Fruit fly (Drosophila melanogaster) whole organism, embryonic: ENCODE measurements around the gene Cdc16.

ENCODE experiments used
- CG11696 ChIP-seq: fragments of 200-800 bp; sonication (Bioruptor generic); IDR thresholded peaks from 2 replicates; pipeline ENCODE4 v1.3.6; 2022; ENCODE audit warnings: missing biosample characterization, missing genetic modification characterization
- CG13287 ChIP-seq: fragments of 200-800 bp; sonication (Bioruptor generic); IDR thresholded peaks from 2 replicates; pipeline ENCODE4 v1.3.6; 2022; ENCODE audit warnings: missing biosample characterization, missing genetic modification characterization; ENCODE audit not compliant: partially characterized antibody
- CG13624 ChIP-seq: fragments of 200-800 bp; sonication (Bioruptor generic); optimal IDR thresholded peaks from 2 replicates; lab custom pipeline; 2016; ENCODE audit warnings: missing biosample characterization, missing genetic modification characterization
- CG15601 ChIP-seq: fragments of 200-800 bp; sonication (Bioruptor generic); optimal IDR thresholded peaks from 3 replicates; lab custom pipeline; 2019; ENCODE audit warnings: missing biosample characterization, mild to moderate bottlenecking, missing genetic modification characterization, moderate library complexity
- CG1603 ChIP-seq: fragments of 200-800 bp; sonication (Bioruptor generic); optimal IDR thresholded peaks from 2 replicates; lab custom pipeline; 2019; ENCODE audit warnings: missing biosample characterization, mild to moderate bottlenecking, missing genetic modification characterization, moderate library complexity
- CG2199 ChIP-seq: fragments of 200-800 bp; sonication (Bioruptor generic); IDR thresholded peaks from 3 replicates; pipeline ENCODE4 v1.3.6; 2022; ENCODE audit warnings: missing biosample characterization, missing genetic modification characterization
- CG32532 ChIP-seq: fragments of 200-800 bp; sonication (Bioruptor generic); IDR thresholded peaks from 2 replicates; pipeline ENCODE4 v1.3.6; 2022; ENCODE audit warnings: missing biosample characterization, missing genetic modification characterization
- CG32767 ChIP-seq: fragments of 200-800 bp; sonication (Bioruptor generic); IDR thresholded peaks from 2 replicates; pipeline ENCODE4 v1.3.6; 2022; ENCODE audit warnings: missing biosample characterization, missing genetic modification characterization
- CG3281 ChIP-seq: fragments of 200-800 bp; sonication (Bioruptor generic); optimal IDR thresholded peaks from 3 replicates; lab custom pipeline; 2017; ENCODE audit warnings: missing biosample characterization, mild to moderate bottlenecking, missing genetic modification characterization
- CG34422 ChIP-seq: fragments of 200-800 bp; sonication (Bioruptor generic); IDR thresholded peaks from 3 replicates; pipeline ENCODE4 v1.3.6; 2022; ENCODE audit warnings: missing biosample characterization, missing genetic modification characterization
- CG4282 ChIP-seq: fragments of 200-800 bp; sonication (Bioruptor generic); optimal IDR thresholded peaks from 2 replicates; lab custom pipeline; 2016; ENCODE audit warnings: missing biosample characterization, missing genetic modification characterization
- CG4360 ChIP-seq: fragments of 200-800 bp; sonication (Bioruptor generic); IDR thresholded peaks from 2 replicates; pipeline ENCODE4 v1.3.6; 2022; ENCODE audit warnings: missing biosample characterization, missing genetic modification characterization
- CG4424 ChIP-seq: fragments of 200-800 bp; sonication (Bioruptor generic); optimal IDR thresholded peaks from 3 replicates; lab custom pipeline; 2016; ENCODE audit warnings: missing biosample characterization, missing genetic modification characterization
- CG4730 ChIP-seq: fragments of 200-800 bp; sonication (Bioruptor generic); IDR thresholded peaks from 2 replicates; pipeline ENCODE4 v1.3.6; 2022; ENCODE audit warnings: missing biosample characterization, missing genetic modification characterization
- CG8290 ChIP-seq, 3 experiments: fragments of 200-800 bp; sonication (Bioruptor generic); optimal IDR thresholded peaks; 2 replicates each; lab custom pipeline; 2016 to 2019; ENCODE audit warnings: missing biosample characterization in 3 of 3, missing genetic modification characterization in 3 of 3, mild to moderate bottlenecking in 2 of 3, moderate library complexity in 1 of 3
- CG9437 ChIP-seq: fragments of 200-800 bp; sonication (Bioruptor generic); optimal IDR thresholded peaks from 2 replicates; lab custom pipeline; 2018; ENCODE audit warnings: missing biosample characterization, mild to moderate bottlenecking, missing genetic modification characterization
- CG9932 ChIP-seq: fragments of 200-800 bp; sonication (Bioruptor generic); IDR thresholded peaks from 2 replicates; pipeline ENCODE4 v1.3.6; 2022; ENCODE audit warnings: missing biosample characterization, missing genetic modification characterization
- Camta ChIP-seq: fragments of 200-800 bp; sonication (Bioruptor generic); optimal IDR thresholded peaks from 2 replicates; lab custom pipeline; 2016; ENCODE audit warnings: missing biosample characterization, missing genetic modification characterization
- Chrac-16 ChIP-seq: fragments of 200-800 bp; sonication (Bioruptor generic); optimal IDR thresholded peaks from 3 replicates; lab custom pipeline; 2016; ENCODE audit warnings: missing biosample characterization, missing genetic modification characterization
- Ets97D ChIP-seq: fragments of 200-800 bp; sonication (Bioruptor generic); optimal IDR thresholded peaks from 3 replicates; lab custom pipeline; 2016; ENCODE audit warnings: missing biosample characterization, missing genetic modification characterization
- Gug ChIP-seq: fragments of 200-800 bp; sonication (Bioruptor generic); IDR thresholded peaks from 4 replicates; pipeline ENCODE4 v1.3.6; 2022; ENCODE audit warnings: missing biosample characterization, missing genetic modification characterization
- HLH54F ChIP-seq: fragments of 200-800 bp; sonication (Bioruptor generic); optimal IDR thresholded peaks from 3 replicates; lab custom pipeline; 2016; ENCODE audit warnings: missing biosample characterization, missing genetic modification characterization
- Hey ChIP-seq: fragments of 200-800 bp; sonication (Bioruptor generic); optimal IDR thresholded peaks from 3 replicates; lab custom pipeline; 2018; ENCODE audit warnings: missing biosample characterization, mild to moderate bottlenecking, missing genetic modification characterization
- Mad ChIP-seq: fragments of 200-800 bp; sonication (Bioruptor generic); optimal IDR thresholded peaks from 2 replicates; lab custom pipeline; 2016; ENCODE audit warnings: missing biosample characterization, missing genetic modification characterization
- Max ChIP-seq: fragments of 200-800 bp; sonication (Bioruptor generic); optimal IDR thresholded peaks from 2 replicates; lab custom pipeline; 2016; ENCODE audit warnings: missing biosample characterization, mild to moderate bottlenecking, missing genetic modification characterization
- Med ChIP-seq: fragments of 200-800 bp; sonication (Bioruptor generic); peaks from one replicate; lab custom pipeline; 2016; ENCODE audit warnings: missing biosample characterization, missing genetic modification characterization, mild to moderate bottlenecking, inconsistent platforms, moderate library complexity
- NK7.1 ChIP-seq: fragments of 200-800 bp; sonication (Bioruptor generic); optimal IDR thresholded peaks from 3 replicates; lab custom pipeline; 2016; ENCODE audit warnings: missing biosample characterization, missing genetic modification characterization
- Nf-YA ChIP-seq: fragments of 200-800 bp; sonication (Bioruptor generic); IDR thresholded peaks from 2 replicates; pipeline ENCODE4 v1.3.6; 2022; ENCODE audit warnings: missing biosample characterization, missing genetic modification characterization
- Nf-YB ChIP-seq: fragments of 200-800 bp; sonication (Bioruptor generic); optimal IDR thresholded peaks from 3 replicates; lab custom pipeline; 2019; ENCODE audit warnings: missing biosample characterization, mild to moderate bottlenecking, missing genetic modification characterization, moderate library complexity
- Oli ChIP-seq: fragments of 200-800 bp; sonication (Bioruptor generic); optimal IDR thresholded peaks from 2 replicates; lab custom pipeline; 2018; ENCODE audit warnings: missing biosample characterization, mild to moderate bottlenecking, missing genetic modification characterization, moderate library complexity
- Ravus ChIP-seq: fragments of 200-800 bp; sonication (Bioruptor generic); IDR thresholded peaks from 2 replicates; pipeline ENCODE4 v1.3.6; 2022; ENCODE audit warnings: missing biosample characterization, missing genetic modification characterization
- Six4 ChIP-seq: fragments of 200-800 bp; sonication (Bioruptor generic); optimal IDR thresholded peaks from 2 replicates; lab custom pipeline; 2016; ENCODE audit warnings: missing biosample characterization, missing genetic modification characterization
- amos ChIP-seq: fragments of 200-800 bp; sonication (Bioruptor generic); IDR thresholded peaks from 2 replicates; pipeline ENCODE4 v1.3.6; 2022; ENCODE audit warnings: missing biosample characterization, missing genetic modification characterization; ENCODE audit not compliant: partially characterized antibody
- bbx ChIP-seq: fragments of 200-800 bp; sonication (Bioruptor generic); IDR thresholded peaks from 2 replicates; pipeline ENCODE4 v1.3.6; 2022; ENCODE audit warnings: missing biosample characterization, missing genetic modification characterization; ENCODE audit not compliant: partially characterized antibody
- btn ChIP-seq: fragments of 200-800 bp; sonication (Bioruptor generic); optimal IDR thresholded peaks from 2 replicates; lab custom pipeline; 2016; ENCODE audit warnings: missing biosample characterization, missing genetic modification characterization
- cato ChIP-seq: fragments of 200-800 bp; sonication (Bioruptor generic); optimal IDR thresholded peaks from 2 replicates; lab custom pipeline; 2016; ENCODE audit warnings: missing biosample characterization, missing genetic modification characterization, borderline replicate concordance
- ems ChIP-seq: fragments of 200-800 bp; sonication (Bioruptor generic); optimal IDR thresholded peaks from 3 replicates; lab custom pipeline; 2016; ENCODE audit warnings: missing biosample characterization, missing genetic modification characterization
- esg ChIP-seq: fragments of 200-800 bp; sonication (Bioruptor generic); conservative IDR thresholded peaks from 2 replicates; pipeline ENCODE4 v1.3.6; 2022; ENCODE audit warnings: missing biosample characterization, missing genetic modification characterization
- fd96Cb ChIP-seq: fragments of 200-800 bp; sonication (Bioruptor generic); optimal IDR thresholded peaks from 2 replicates; lab custom pipeline; 2018; ENCODE audit warnings: missing biosample characterization, mild to moderate bottlenecking, missing genetic modification characterization, moderate library complexity
- gcm ChIP-seq: fragments of 200-800 bp; sonication (Bioruptor generic); optimal IDR thresholded peaks from 2 replicates; lab custom pipeline; 2019; ENCODE audit warnings: missing biosample characterization, mild to moderate bottlenecking, missing genetic modification characterization, moderate library complexity
- kah ChIP-seq: fragments of 200-800 bp; sonication (Bioruptor generic); optimal IDR thresholded peaks from 2 replicates; lab custom pipeline; 2018; ENCODE audit warnings: missing biosample characterization, mild to moderate bottlenecking, missing genetic modification characterization
- lmd ChIP-seq: fragments of 200-800 bp; sonication (Bioruptor generic); IDR thresholded peaks from 2 replicates; pipeline ENCODE4 v1.3.6; 2022; ENCODE audit warnings: missing biosample characterization, missing genetic modification characterization
- nerfin-2 ChIP-seq: fragments of 200-800 bp; sonication (Bioruptor generic); IDR thresholded peaks from 2 replicates; pipeline ENCODE4 v1.3.6; 2022; ENCODE audit warnings: missing biosample characterization, missing genetic modification characterization; ENCODE audit not compliant: partially characterized antibody
- scrt ChIP-seq: fragments of 200-800 bp; sonication (Bioruptor generic); optimal IDR thresholded peaks from 2 replicates; lab custom pipeline; 2018; ENCODE audit warnings: missing biosample characterization, mild to moderate bottlenecking, missing genetic modification characterization, moderate library complexity
- sens ChIP-seq: fragments of 200-800 bp; sonication (Bioruptor generic); peaks from one replicate; lab custom pipeline; 2016; ENCODE audit warnings: missing biosample characterization, missing genetic modification characterization
- unc-4 ChIP-seq: fragments of 200-800 bp; sonication (Bioruptor generic); IDR thresholded peaks from 2 replicates; pipeline ENCODE4 v1.3.6; 2022; ENCODE audit warnings: missing biosample characterization, missing genetic modification characterization; ENCODE audit not compliant: partially characterized antibody
- zfh2 ChIP-seq: fragments of 200-800 bp; sonication (Bioruptor generic); optimal IDR thresholded peaks from 2 replicates; lab custom pipeline; 2016; ENCODE audit warnings: missing biosample characterization, missing genetic modification characterization

Gene Cdc16

dm6 chr3R:23292267-23292666 lies 11.3 kb downstream of the Cdc16 start:
- TF ChIP-seq nerfin-2 (GFP tag; lab: Robert Waterston, UW) (0 out of 2 replicates have a peak, but pooled peaks have one; percentile 21), gcm (GFP tag; lab: Kevin White, UChicago) (peak; percentile 55), CG4360 (GFP tag; lab: Robert Waterston, UW) (peak; percentile 85), Med (GFP tag; lab: Kevin White, UChicago) (peak; percentile 4), sens (GFP tag; lab: Kevin White, UChicago) (peak; percentile 54), CG32767 (GFP tag; lab: Robert Waterston, UW) (no peak), CG2199 (GFP tag; lab: Robert Waterston, UW) (0 out of 3 replicates have a peak, but pooled peaks have one; percentile 42), esg (GFP tag; lab: Robert Waterston, UW) (0 out of 2 replicates have a peak, but pooled peaks have one; percentile 8), CG13624 (no peak)

- TF ChIP-seq btn (GFP tag; lab: Kevin White, UChicago) (no peak), ems (GFP tag; lab: Kevin White, UChicago) (no peak), Gug (GFP tag; lab: Robert Waterston, UW) (peak; percentile 31; the same call in 1 of the 4 replicates), Max (GFP tag; lab: Kevin White, UChicago) (peak; percentile 41), CG1603 (tag; lab: Kevin White, UChicago) (peak; percentile 77), Camta (no peak), CG4360 (GFP tag; lab: Robert Waterston, UW) (no peak), Oli (peak; percentile 38), zfh2 (GFP tag; lab: Kevin White, UChicago) (no peak), CG34422 (GFP tag; lab: Robert Waterston, UW) (peak; percentile 53; the same call in 2 of the 3 replicates), HLH54F (GFP tag; lab: Kevin White, UChicago) (no peak), Chrac-16 (GFP tag; lab: Kevin White, UChicago) (peak; percentile 45), Ravus (GFP tag; lab: Robert Waterston, UW) (no peak), CG15601 (tag; lab: Kevin White, UChicago) (no peak), CG4730 (GFP tag; lab: Robert Waterston, UW) (peak; percentile 53; the same call in 1 of the 2 replicates), Nf-YA (peak; percentile 82), cato (peak; percentile 19), scrt (GFP tag; lab: Kevin White, UChicago) (peak; percentile 55), CG32532 (0 out of 2 replicates have a peak, but pooled peaks have one; percentile 18), lmd (GFP tag; lab: Robert Waterston, UW) (peak; percentile 59; the same call in 1 of the 2 replicates), CG8290 (GFP tag; optimal IDR thresholded peaks at IDR 0.05; lab: Kevin White, UChicago) (peak; percentile 22), CG8290 (tag; optimal IDR thresholded peaks at IDR 0.05; lab: Kevin White, UChicago) (no peak), CG3281 (no peak), kah (GFP tag; lab: Kevin White, UChicago) (no peak), Hey (tag; lab: Kevin White, UChicago) (no peak), Ets97D (GFP tag; lab: Kevin White, UChicago) (no peak), CG13287 (GFP tag; lab: Robert Waterston, UW) (peak; percentile 61; the same call in 1 of the 2 replicates), CG9932 (GFP tag; lab: Robert Waterston, UW) (no peak), NK7.1 (GFP tag; lab: Kevin White, UChicago) (no peak), unc-4 (GFP tag; lab: Robert Waterston, UW) (no peak), amos (peak; percentile 19; the same call in 1 of the 2 replicates), fd96Cb (tag; lab: Kevin White, UChicago) (peak; percentile 49), Nf-YB (GFP tag; lab: Kevin White, UChicago) (peak; percentile 99), CG11696 (peak; percentile 46; the same call in 1 of the 2 replicates), bbx (no peak), Six4 (GFP tag; lab: Kevin White, UChicago) (peak; percentile 55), CG4282 (GFP tag; lab: Kevin White, UChicago) (peak; percentile 15), Mad (peak; percentile 31), CG4424 (GFP tag; lab: Kevin White, UChicago) (peak; percentile 38), CG9437 (GFP tag; lab: Kevin White, UChicago) (no peak)
Observed at dm6 chr3R:23293066-23293777, 12.2 kb downstream of the Cdc16 start.
